Worm (Caenorhabditis elegans): ENCODE measurements around the gene rgl-1.

Gene rgl-1

ce11 chrX:3230575-3230974, 10.4 kb upstream of the rgl-1 start:
- TF ChIP-seq nhr-76 (tag; optimal IDR thresholded peaks at IDR 0.05), result no peak
- no peak for TF ChIP-seq mdl-1 (tag; optimal IDR thresholded peaks at IDR 0.05)
- no peak for TF ChIP-seq unc-62 (GFP tag; optimal IDR thresholded peaks at IDR 0.05)
- TF ChIP-seq ceh-28 (tag; optimal IDR thresholded peaks at IDR 0.05), result no peak
- TF ChIP-seq aly-2 (tag; optimal IDR thresholded peaks at IDR 0.05), result no peak
- no peak for TF ChIP-seq pqm-1 (tag; optimal IDR thresholded peaks at IDR 0.05)
- TF ChIP-seq nhr-23 (tag; optimal IDR thresholded peaks at IDR 0.05), result no peak
- no peak for TF ChIP-seq nhr-25 (tag; optimal IDR thresholded peaks at IDR 0.05)
- no peak for TF ChIP-seq eor-1 (tag; optimal IDR thresholded peaks at IDR 0.05)

ce11 chrX:3228701-3229100, 8.5 kb upstream of the rgl-1 start:
- TF ChIP-seq nhr-237 (tag; optimal IDR thresholded peaks at IDR 0.05) (no peak), skn-1 (tag; optimal IDR thresholded peaks at IDR 0.05) (no peak), zag-1 (tag; optimal IDR thresholded peaks at IDR 0.05) (no peak), ama-1 (optimal IDR thresholded peaks at IDR 0.05) (no peak), ceh-9 (tag; optimal IDR thresholded peaks at IDR 0.05) (no peak), ztf-4 (tag; optimal IDR thresholded peaks at IDR 0.05) (no peak), pqm-1 (tag; optimal IDR thresholded peaks at IDR 0.05) (no peak), nhr-43 (tag; optimal IDR thresholded peaks at IDR 0.05; ENCODE audit: poor library complexity, severe bottlenecking) (no peak), egl-5 (tag; optimal IDR thresholded peaks at IDR 0.05) (no peak), unc-39 (tag; optimal IDR thresholded peaks at IDR 0.05) (no peak), tbx-2 (tag; optimal IDR thresholded peaks at IDR 0.05) (no peak), daf-12 (tag; optimal IDR thresholded peaks at IDR 0.05) (no peak), nhr-25 (tag; optimal IDR thresholded peaks at IDR 0.05) (no peak), lin-39 (tag; optimal IDR thresholded peaks at IDR 0.05) (no peak), ztf-11 (tag; optimal IDR thresholded peaks at IDR 0.05) (no peak), R02D3.7 (tag; optimal IDR thresholded peaks at IDR 0.05) (no peak), lin-15B (tag; optimal IDR thresholded peaks at IDR 0.05) (no peak), sea-2 (GFP tag; optimal IDR thresholded peaks at IDR 0.05) (no peak)

ce11 chrX:3226348-3227229, 6.4 kb upstream of the rgl-1 start:
- TF ChIP-seq ZK546.5 (tag; optimal IDR thresholded peaks at IDR 0.05), result no peak
- no peak for TF ChIP-seq fkh-2 (tag; optimal IDR thresholded peaks at IDR 0.05)
- no peak for TF ChIP-seq hmg-11 (tag; optimal IDR thresholded peaks at IDR 0.05)
- TF ChIP-seq elt-2 (tag; optimal IDR thresholded peaks at IDR 0.05), result peak; percentile 31
- no peak for TF ChIP-seq sea-2 (GFP tag; optimal IDR thresholded peaks at IDR 0.05)
- TF ChIP-seq mml-1 (tag; optimal IDR thresholded peaks at IDR 0.05), result no peak
- no peak for TF ChIP-seq ceh-82 (tag; optimal IDR thresholded peaks at IDR 0.05)
- TF ChIP-seq elt-1 (tag; optimal IDR thresholded peaks at IDR 0.05), result no peak
- TF ChIP-seq elt-3 (tag; optimal IDR thresholded peaks at IDR 0.05), result no peak
- TF ChIP-seq egl-27 (tag; optimal IDR thresholded peaks at IDR 0.05), result no peak
- TF ChIP-seq lsy-12 (tag; optimal IDR thresholded peaks at IDR 0.05), result no peak
- no peak for TF ChIP-seq nhr-28 (tag; optimal IDR thresholded peaks at IDR 0.05)
- no peak for TF ChIP-seq egl-5 (tag; optimal IDR thresholded peaks at IDR 0.05)
- TF ChIP-seq snpc-4 (tag; optimal IDR thresholded peaks at IDR 0.05), result no peak
- no peak for TF ChIP-seq nhr-11 (tag; optimal IDR thresholded peaks at IDR 0.05)
- no peak for TF ChIP-seq nhr-43 (tag; optimal IDR thresholded peaks at IDR 0.05; ENCODE audit: poor library complexity, severe bottlenecking)
- no peak for TF ChIP-seq lin-15B (tag; optimal IDR thresholded peaks at IDR 0.05)
- TF ChIP-seq ztf-11 (tag; optimal IDR thresholded peaks at IDR 0.05), result no peak
- TF ChIP-seq nfya-1 (tag; optimal IDR thresholded peaks at IDR 0.05; ENCODE audit: insufficient read depth), result no peak
- TF ChIP-seq pha-4 (tag; optimal IDR thresholded peaks at IDR 0.05), result peak; percentile 7
- peak; percentile 37 for TF ChIP-seq pqm-1 (tag; optimal IDR thresholded peaks at IDR 0.05)

Data from whole organism, L3 larva.